Fruit fly (Drosophila melanogaster): ENCODE data around the gene G6P.

DNA sequence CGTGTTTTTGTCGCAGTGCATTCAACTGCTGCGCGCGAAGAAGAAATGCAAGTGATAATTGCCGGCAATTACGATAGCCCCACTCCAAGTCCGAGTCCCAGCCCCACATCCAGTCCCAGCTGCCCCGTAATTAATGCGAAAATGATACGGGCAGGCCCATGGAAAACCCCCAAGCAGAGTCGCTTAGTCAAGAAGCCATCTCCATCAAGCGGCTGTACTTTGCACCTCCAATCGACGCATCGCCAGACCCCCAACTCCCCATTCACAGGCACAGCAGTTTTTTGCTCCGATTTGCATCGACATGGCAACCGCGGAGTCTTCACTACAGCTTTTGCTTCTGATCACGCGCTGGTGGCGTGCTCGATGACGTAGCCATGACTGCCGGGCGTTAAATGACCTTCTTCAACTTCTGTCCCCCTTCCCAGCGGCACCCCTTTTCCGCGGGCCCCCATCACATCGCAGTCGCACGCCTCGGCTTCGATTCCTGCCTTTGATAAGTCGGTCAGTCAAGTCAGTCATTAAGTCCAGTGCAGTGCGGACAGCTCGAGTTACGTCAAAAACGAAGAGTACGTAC is 9.3 kb downstream of the G6P start:
- no peak for TF ChIP-seq HLH106 (tag; optimal IDR thresholded peaks at IDR 0.05)
- no peak for TF ChIP-seq woc (GFP tag; optimal IDR thresholded peaks at IDR 0.05)
- TF ChIP-seq Hr78 (GFP tag; optimal IDR thresholded peaks at IDR 0.05), result no peak
- no peak for TF ChIP-seq Myc (optimal IDR thresholded peaks at IDR 0.05)
- TF ChIP-seq h (GFP tag; optimal IDR thresholded peaks at IDR 0.05), result no peak
- TF ChIP-seq usp (GFP tag; optimal IDR thresholded peaks at IDR 0.05), result no peak
